Fruit fly (Drosophila melanogaster): ENCODE results near the gene CG12499.

The CG12499 gene

DNA sequence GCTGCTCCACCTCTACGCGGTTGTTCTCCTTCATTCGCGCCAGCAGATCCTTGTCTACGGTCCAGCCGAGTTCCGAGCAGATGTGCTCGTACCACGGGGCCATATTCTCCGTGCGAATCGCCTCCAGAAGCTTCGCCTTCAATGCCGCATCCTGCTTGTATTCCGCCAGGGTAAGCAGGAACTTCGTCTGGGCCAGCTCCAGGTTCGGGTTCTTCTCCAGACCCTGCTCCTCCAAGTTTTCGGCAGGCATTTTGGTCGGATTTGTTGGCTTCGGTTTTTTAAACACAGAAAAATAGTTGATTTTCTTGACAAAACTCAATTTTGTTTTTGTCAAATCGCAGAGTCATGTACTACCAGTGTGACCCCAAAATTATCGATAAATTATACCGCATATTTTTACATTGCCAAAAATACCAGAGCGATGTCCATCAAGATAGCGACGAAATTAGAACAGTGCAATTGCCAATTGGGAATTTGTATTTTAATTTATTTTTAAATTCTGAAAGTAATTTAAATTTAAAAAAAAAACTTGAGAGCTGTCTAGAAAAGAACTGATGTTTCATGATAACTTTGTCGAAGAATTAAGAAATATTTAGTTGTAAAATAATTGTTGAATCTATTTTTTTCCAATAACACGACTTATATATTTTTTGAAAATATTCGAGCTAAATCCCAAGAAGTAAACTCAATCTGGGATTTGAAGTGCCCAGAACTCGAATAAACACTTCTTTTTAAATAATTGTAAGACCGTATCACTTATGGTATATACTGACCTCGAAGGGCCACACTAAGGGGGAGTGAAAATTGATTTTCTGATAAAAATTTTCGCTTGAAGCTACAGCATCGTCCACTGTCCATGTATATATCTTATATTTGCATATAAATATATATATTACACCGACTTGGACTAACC is 15.5 kb upstream of the CG12499 start, which contains the start of the genes Rpn7 and AP-2mu (continued):
- TF ChIP-seq CG10959 (GFP tag; IDR thresholded peaks at IDR 0.05) (no peak), Deaf1 (tag; optimal IDR thresholded peaks at IDR 0.05) (no peak), fd96Cb (tag; optimal IDR thresholded peaks at IDR 0.05) (no peak), CG12219 (GFP tag; optimal IDR thresholded peaks at IDR 0.05) (no peak), CG6254 (GFP tag; optimal IDR thresholded peaks at IDR 0.05) (no peak), seq (GFP tag; IDR thresholded peaks at IDR 0.05) (no peak), CG15601 (tag; optimal IDR thresholded peaks at IDR 0.05) (peak; percentile 4), CG1024 (GFP tag; IDR thresholded peaks at IDR 0.05) (no peak), Bteb2 (GFP tag; optimal IDR thresholded peaks at IDR 0.05) (no peak), Side (GFP tag; optimal IDR thresholded peaks at IDR 0.05) (no peak), CG32772 (GFP tag; IDR thresholded peaks at IDR 0.05) (no peak), Usf (GFP tag; optimal IDR thresholded peaks at IDR 0.05) (no peak), cwo (GFP tag; optimal IDR thresholded peaks at IDR 0.05) (no peak), Optix (GFP tag; IDR thresholded peaks at IDR 0.05) (no peak), CG13296 (GFP tag; optimal IDR thresholded peaks at IDR 0.05) (no peak), btn (GFP tag; optimal IDR thresholded peaks at IDR 0.05) (no peak), CG10267 (tag; optimal IDR thresholded peaks at IDR 0.05) (peak; percentile 55), H15 (GFP tag; IDR thresholded peaks at IDR 0.05) (no peak), bab2 (GFP tag; optimal IDR thresholded peaks at IDR 0.05) (no peak), toy (GFP tag; IDR thresholded peaks at IDR 0.05) (no peak), zf30C (GFP tag; optimal IDR thresholded peaks at IDR 0.05) (no peak), CG10462 (GFP tag; optimal IDR thresholded peaks at IDR 0.05) (no peak), cg (GFP tag; optimal IDR thresholded peaks at IDR 0.05) (no peak), chn (GFP tag; optimal IDR thresholded peaks at IDR 0.05) (no peak), CG16815 (GFP tag; optimal IDR thresholded peaks at IDR 0.05) (no peak), unpg (GFP tag; optimal IDR thresholded peaks at IDR 0.05) (no peak), gcm (GFP tag; optimal IDR thresholded peaks at IDR 0.05) (no peak), CG8388 (GFP tag; optimal IDR thresholded peaks at IDR 0.05) (no peak), CG11456 (GFP tag; IDR thresholded peaks at IDR 0.05) (no peak), Nf-YC (tag; optimal IDR thresholded peaks at IDR 0.05) (peak; percentile 9), CG14860 (GFP tag; IDR thresholded peaks at IDR 0.05; ENCODE audit: partially characterized antibody) (no peak), NC2α (GFP tag; optimal IDR thresholded peaks at IDR 0.05) (no peak), CG7372 (GFP tag; IDR thresholded peaks at IDR 0.05) (no peak), CG2678 (tag; optimal IDR thresholded peaks at IDR 0.05) (peak; percentile 13), CG10979 (tag; optimal IDR thresholded peaks at IDR 0.05) (no peak), az2 (GFP tag; optimal IDR thresholded peaks at IDR 0.05) (peak; percentile 23), sens (GFP tag) (peak; percentile 78), Nf-YA (GFP tag; IDR thresholded peaks at IDR 0.05) (no peak), CG18764 (GFP tag; optimal IDR thresholded peaks at IDR 0.05) (no peak), CG4424 (GFP tag; optimal IDR thresholded peaks at IDR 0.05) (peak; percentile 27), CG11085 (GFP tag; IDR thresholded peaks at IDR 0.05) (no peak), jing (GFP tag; optimal IDR thresholded peaks at IDR 0.05) (no peak), MESR4 (GFP tag; optimal IDR thresholded peaks at IDR 0.05) (peak; percentile 57), CG8290 (GFP tag; optimal IDR thresholded peaks at IDR 0.05) (no peak), CG8290 (tag; optimal IDR thresholded peaks at IDR 0.05) (no peak), CG1529 (GFP tag; optimal IDR thresholded peaks at IDR 0.05) (no peak), CG3065 (GFP tag; optimal IDR thresholded peaks at IDR 0.05) (no peak), Fer1 (GFP tag; optimal IDR thresholded peaks at IDR 0.05) (no peak), insv (GFP tag; optimal IDR thresholded peaks at IDR 0.05) (peak in 1 of 2 experiments; percentile 93), CG9727 (GFP tag; optimal IDR thresholded peaks at IDR 0.05) (peak; percentile 19)
